Worm (Caenorhabditis elegans) whole organism, L2 larva: ENCODE results near the gene gtap-1.

ENCODE experiments used
- F13H6.1 ChIP-seq: sonication (generic microtip); optimal IDR thresholded peaks from 2 replicates; lab custom pipeline; 2016; ENCODE audit warnings: missing genetic modification characterization, missing compliant biosample characterization
- aly-2 ChIP-seq: fragments of 150-350 bp; optimal IDR thresholded peaks from 2 replicates; lab custom pipeline; 2014; ENCODE audit warnings: missing biosample characterization, missing genetic modification characterization
- ama-1 ChIP-seq: fragments of 150-350 bp; optimal IDR thresholded peaks from 2 replicates; lab custom pipeline; 2018; ENCODE audit warnings: inconsistent platforms
- blmp-1 ChIP-seq: sonication (generic microtip); optimal IDR thresholded peaks from 2 replicates; lab custom pipeline; 2017; ENCODE audit warnings: missing genetic modification characterization, mild to moderate bottlenecking, missing compliant biosample characterization, antibody characterized with exemption, moderate library complexity; ENCODE audit not compliant: insufficient read depth
- ceh-16 ChIP-seq: fragments of 150-350 bp; optimal IDR thresholded peaks from 2 replicates; lab custom pipeline; 2014; ENCODE audit warnings: missing biosample characterization, missing genetic modification characterization
- ceh-82 ChIP-seq: fragments of 150-350 bp; optimal IDR thresholded peaks from 2 replicates; lab custom pipeline; 2014; ENCODE audit warnings: missing biosample characterization, missing genetic modification characterization
- elt-1 ChIP-seq: fragments of 150-350 bp; optimal IDR thresholded peaks from 2 replicates; lab custom pipeline; 2014; ENCODE audit warnings: missing biosample characterization, missing genetic modification characterization
- fos-1 ChIP-seq: fragments of 150-350 bp; optimal IDR thresholded peaks from 2 replicates; lab custom pipeline; 2014; ENCODE audit warnings: missing biosample characterization, missing genetic modification characterization
- nhr-10 ChIP-seq: sonication (generic microtip); optimal IDR thresholded peaks from 2 replicates; lab custom pipeline; 2017; ENCODE audit warnings: missing biosample characterization, missing genetic modification characterization
- nhr-11 ChIP-seq: fragments of 150-350 bp; optimal IDR thresholded peaks from 2 replicates; lab custom pipeline; 2014; ENCODE audit warnings: missing biosample characterization, missing genetic modification characterization
- nhr-12 ChIP-seq: fragments of 150-350 bp; optimal IDR thresholded peaks from 2 replicates; lab custom pipeline; 2014; ENCODE audit warnings: missing biosample characterization, missing genetic modification characterization
- nhr-77 ChIP-seq: fragments of 150-350 bp; optimal IDR thresholded peaks from 2 replicates; lab custom pipeline; 2014; ENCODE audit warnings: missing biosample characterization, missing genetic modification characterization
- ztf-4 ChIP-seq: fragments of 150-350 bp; optimal IDR thresholded peaks from 2 replicates; lab custom pipeline; 2014; ENCODE audit warnings: missing biosample characterization, missing genetic modification characterization

DNA sequence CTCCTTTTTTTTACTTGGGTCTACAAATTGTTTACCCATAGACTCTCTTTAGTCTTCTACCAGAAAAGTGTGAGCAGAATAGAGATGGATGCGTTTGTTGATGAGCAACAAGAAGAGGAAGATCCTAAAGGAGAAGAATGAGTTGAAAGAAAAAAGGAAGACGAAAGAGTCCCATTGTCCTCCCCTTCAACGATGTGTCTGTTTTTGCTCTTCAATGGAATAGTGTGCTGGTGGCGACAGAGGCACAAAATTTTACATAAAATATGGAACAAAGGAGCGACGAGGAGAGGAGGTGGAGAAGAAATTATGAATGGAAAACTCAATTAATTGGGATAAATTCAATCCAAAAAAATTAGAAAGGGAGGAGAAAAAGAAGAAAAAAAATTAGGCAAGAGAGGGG, 27.6 kb upstream of the gtap-1 start:
- TF ChIP-seq nhr-10, result no peak
- no peak for TF ChIP-seq ztf-4 (tag; lab: Kevin White, UChicago)
- TF ChIP-seq fos-1 (tag; lab: Kevin White, UChicago), result no peak
- no peak for TF ChIP-seq nhr-77 (tag; lab: Kevin White, UChicago)
- TF ChIP-seq ama-1 (lab: Kevin White, UChicago), result no peak
- no peak for TF ChIP-seq ceh-82 (tag; lab: Kevin White, UChicago)
- no peak for TF ChIP-seq nhr-12 (tag; lab: Kevin White, UChicago)
- TF ChIP-seq elt-1 (tag; lab: Kevin White, UChicago), result no peak
- no peak for TF ChIP-seq ceh-16 (tag; lab: Kevin White, UChicago)
- no peak for TF ChIP-seq F13H6.1
- no peak for TF ChIP-seq nhr-11
- no peak for TF ChIP-seq aly-2
- no peak for TF ChIP-seq blmp-1 (tag; lab: Kevin White, UChicago)
